Fruit fly (Drosophila melanogaster): ENCODE results near the gene wake.

wake gene

DNA sequence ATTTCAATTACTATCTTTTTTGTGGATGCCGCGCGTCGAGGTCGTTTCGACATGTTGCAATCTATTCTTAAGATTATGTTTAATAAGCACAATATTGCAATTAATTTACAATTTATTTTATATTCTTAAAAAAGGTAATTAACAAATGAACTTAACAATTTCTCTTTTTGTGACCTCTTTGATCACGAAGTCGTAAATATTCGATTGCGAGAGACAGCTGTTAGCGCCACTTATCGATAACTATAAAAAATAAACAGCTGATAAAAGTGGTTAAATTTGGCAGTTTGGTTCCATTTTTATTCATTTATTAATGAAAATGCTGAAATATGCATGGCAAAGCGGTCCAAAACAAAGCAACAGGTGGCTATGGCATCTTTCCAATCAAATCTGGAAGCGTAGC lies 26.2 kb upstream of the wake start, which contains the start of the genes CG31156 and mRRF2 (continued):
- TF ChIP-seq Hsf (GFP tag; optimal IDR thresholded peaks at IDR 0.05) (no peak), CG6791 (GFP tag; IDR thresholded peaks at IDR 0.05; ENCODE audit: partially characterized antibody) (no peak), CG7372 (GFP tag; IDR thresholded peaks at IDR 0.05) (no peak), crp (GFP tag; optimal IDR thresholded peaks at IDR 0.05) (peak; percentile 42 to 90), MESR4 (GFP tag; optimal IDR thresholded peaks at IDR 0.05) (peak; percentile 13), trem (tag; optimal IDR thresholded peaks at IDR 0.05) (peak; percentile 11), Dll (GFP tag; IDR thresholded peaks at IDR 0.05; ENCODE audit: partially characterized antibody) (peak; percentile 59; the same call in 2 of the 4 replicates), CG3995 (GFP tag; optimal IDR thresholded peaks at IDR 0.05) (peak; percentile 83), CG11560 (tag; IDR thresholded peaks at IDR 0.05) (peak; percentile 91; the same call in 1 of the 3 replicates), Elba2 (GFP tag; optimal IDR thresholded peaks at IDR 0.05) (no peak), ap (GFP tag; IDR thresholded peaks at IDR 0.05) (no peak), Mes4 (GFP tag; optimal IDR thresholded peaks at IDR 0.05) (no peak), CG4854 (GFP tag; optimal IDR thresholded peaks at IDR 0.05) (no peak), Myb (GFP tag; optimal IDR thresholded peaks at IDR 0.05) (peak; percentile 28), Fer2 (tag; optimal IDR thresholded peaks at IDR 0.05) (no peak), MBD-R2 (GFP tag; IDR thresholded peaks at IDR 0.05) (peak; percentile 45; the same call in 1 of the 2 replicates), Oaz (GFP tag; IDR thresholded peaks at IDR 0.05) (no peak), aop (GFP tag; IDR thresholded peaks at IDR 0.05) (no peak), kah (GFP tag; optimal IDR thresholded peaks at IDR 0.05) (no peak)

DNA sequence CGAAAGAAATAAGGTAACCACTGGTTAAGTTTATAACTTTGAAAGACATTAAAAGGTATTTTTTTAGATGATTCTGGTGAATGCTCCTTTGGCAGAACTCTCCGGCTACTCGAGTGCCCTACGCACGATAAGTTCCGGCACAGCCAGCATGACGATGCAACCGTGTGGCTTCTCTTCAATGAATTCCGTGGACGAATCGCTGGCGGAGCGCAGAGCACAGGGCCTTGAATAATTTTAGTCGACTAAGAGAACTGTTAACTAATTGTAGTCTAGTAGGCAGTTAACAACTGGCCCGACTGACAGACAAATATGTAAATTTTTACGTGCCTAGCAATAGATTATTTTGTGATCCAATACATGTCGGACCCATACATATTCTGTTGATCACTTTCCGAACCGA lies 23.4 kb upstream of the wake start, which contains the start of gene CG31161:
TSS of gene CG31161 (plus strand) at position 301 of the 400 bp plus-strand sequence.
- TF ChIP-seq CG1024 (GFP tag; IDR thresholded peaks at IDR 0.05) (no peak), CG6791 (GFP tag; IDR thresholded peaks at IDR 0.05; ENCODE audit: partially characterized antibody) (no peak), CG14014 (GFP tag; IDR thresholded peaks at IDR 0.05) (no peak), peb (GFP tag; IDR thresholded peaks at IDR 0.05) (no peak), Hey (tag; optimal IDR thresholded peaks at IDR 0.05) (no peak), CG13424 (tag; optimal IDR thresholded peaks at IDR 0.05) (no peak), lola (GFP tag; optimal IDR thresholded peaks at IDR 0.05) (no peak)

DNA sequence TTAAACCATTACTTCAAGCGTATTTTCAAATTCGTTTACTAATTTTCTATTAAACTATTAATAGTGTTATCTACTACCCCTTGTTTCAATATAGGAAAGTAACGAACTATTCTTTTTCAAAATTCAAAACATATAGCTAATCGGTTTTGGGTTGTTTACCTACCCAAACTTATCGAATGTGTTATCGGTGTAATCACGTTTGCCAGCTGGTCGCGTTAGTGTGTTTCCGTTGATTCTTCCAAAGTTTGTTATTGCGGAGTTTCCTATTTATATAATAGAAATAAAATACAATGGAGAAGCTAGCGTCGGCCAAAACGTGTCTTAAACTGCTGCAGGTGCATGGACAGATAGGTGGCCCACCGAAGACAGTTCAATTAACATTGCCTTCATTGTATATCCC lies 21.3 kb upstream of the wake start, which contains the start of gene mRpL45:
TSS of gene mRpL45 (plus strand) at position 213 of the 400 bp plus-strand sequence.
- TF ChIP-seq gfzf (GFP tag; optimal IDR thresholded peaks at IDR 0.05) (peak; percentile 66), CG2116 (GFP tag; optimal IDR thresholded peaks at IDR 0.05) (peak; percentile 59), hbn (GFP tag; IDR thresholded peaks at IDR 0.05; ENCODE audit: partially characterized antibody) (peak; percentile 22; the same call in 1 of the 2 replicates), MBD-R2 (GFP tag; IDR thresholded peaks at IDR 0.05) (peak; percentile 84), Hmr (GFP tag; optimal IDR thresholded peaks at IDR 0.05) (no peak), rib (GFP tag; IDR thresholded peaks at IDR 0.05) (no peak), CG18476 (GFP tag; optimal IDR thresholded peaks at IDR 0.05) (no peak), Scr (GFP tag; IDR thresholded peaks at IDR 0.05; ENCODE audit: partially characterized antibody) (peak; percentile 54), CG13287 (GFP tag; IDR thresholded peaks at IDR 0.05; ENCODE audit: partially characterized antibody) (peak; percentile 70), Hr3 (GFP tag; optimal IDR thresholded peaks at IDR 0.05) (no peak), CG6254 (GFP tag; optimal IDR thresholded peaks at IDR 0.05) (no peak), Dll (GFP tag; IDR thresholded peaks at IDR 0.05; ENCODE audit: partially characterized antibody) (0 out of 4 replicates have a peak, but pooled peaks have one; percentile 34), CG1233 (GFP tag; optimal IDR thresholded peaks at IDR 0.05) (no peak), unc-4 (GFP tag; IDR thresholded peaks at IDR 0.05; ENCODE audit: partially characterized antibody) (peak; percentile 53; the same call in 1 of the 2 replicates), en (GFP tag; optimal IDR thresholded peaks at IDR 0.05) (no peak), CG3995 (GFP tag; optimal IDR thresholded peaks at IDR 0.05) (peak; percentile 65), inv (GFP tag; IDR thresholded peaks at IDR 0.05; ENCODE audit: partially characterized antibody) (peak; percentile 36), pfk (GFP tag; optimal IDR thresholded peaks at IDR 0.05) (no peak), jumu (GFP tag; optimal IDR thresholded peaks at IDR 0.05) (no peak), E2f2 (GFP tag; IDR thresholded peaks at IDR 0.05) (peak; percentile 67), sima (GFP tag; optimal IDR thresholded peaks at IDR 0.05) (no peak), Dbx (GFP tag; IDR thresholded peaks at IDR 0.05) (no peak), CG14710 (tag; optimal IDR thresholded peaks at IDR 0.05) (peak; percentile 9), sens (GFP tag) (peak; percentile 47), BEAF-32 (GFP tag; optimal IDR thresholded peaks at IDR 0.05) (peak; percentile 38)
